Fruit fly (Drosophila melanogaster): ENCODE measurements around the gene CG9368.

The CG9368 gene

DNA sequence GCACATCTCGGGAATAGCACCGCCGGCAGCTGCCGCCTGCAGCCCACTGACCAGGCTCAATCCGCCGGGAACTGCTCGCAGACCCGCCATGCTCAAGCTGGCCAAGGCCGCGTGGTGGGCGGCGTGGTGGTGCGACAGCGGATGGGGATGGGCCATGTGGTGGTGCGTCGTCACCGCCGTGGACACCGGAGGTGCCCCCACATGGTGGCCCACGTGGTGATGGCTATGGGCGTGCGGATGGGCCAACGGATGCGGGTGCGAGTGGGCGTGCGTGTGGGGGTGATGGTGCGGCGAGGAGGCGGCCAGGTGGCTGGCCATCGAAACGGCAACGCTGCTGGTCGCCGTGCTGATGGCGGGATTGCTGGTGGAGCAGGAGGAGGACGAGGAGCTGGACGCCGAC is 52.0 kb downstream of the CG9368 start:
- TF ChIP-seq Ets65A (GFP tag), result peak; percentile 65
- peak; percentile 89 for TF ChIP-seq Hr39 (optimal IDR thresholded peaks at IDR 0.05)
- no peak for TF ChIP-seq bowl (GFP tag; IDR thresholded peaks at IDR 0.05)
- peak; percentile 60 for TF ChIP-seq Med (GFP tag)
- 0 out of 2 replicates have a peak, but pooled peaks have one; percentile 26 for TF ChIP-seq CG9932 (GFP tag; IDR thresholded peaks at IDR 0.05)
- TF ChIP-seq CG42726 (GFP tag; IDR thresholded peaks at IDR 0.05; ENCODE audit: partially characterized antibody), result no peak
- no peak for TF ChIP-seq gcm (GFP tag; optimal IDR thresholded peaks at IDR 0.05)
- TF ChIP-seq ro (GFP tag; IDR thresholded peaks at IDR 0.05), result 0 out of 2 replicates have a peak, but pooled peaks have one; percentile 5
- no peak for TF ChIP-seq CG12155 (GFP tag; optimal IDR thresholded peaks at IDR 0.05)
- 0 out of 2 replicates have a peak, but pooled peaks have one; percentile 18 for TF ChIP-seq CG4404 (GFP tag; IDR thresholded peaks at IDR 0.05)
- TF ChIP-seq CG8478 (optimal IDR thresholded peaks at IDR 0.05), result peak; percentile 46
- TF ChIP-seq nau (GFP tag; optimal IDR thresholded peaks at IDR 0.05), result no peak
- 0 out of 3 replicates have a peak, but pooled peaks have one; percentile 8 for TF ChIP-seq sr (GFP tag; IDR thresholded peaks at IDR 0.05)
